Fruit fly (Drosophila melanogaster) whole organism, embryonic: Measurements from ENCODE around the gene alpha-Est9.

Experiments
- Abd-B ChIP-seq: fragments of 200-800 bp; sonication (Bioruptor generic); optimal IDR thresholded peaks from 2 replicates; lab custom pipeline; 2018; ENCODE audit warnings: missing biosample characterization, mild to moderate bottlenecking, missing genetic modification characterization, moderate library complexity
- Antp ChIP-seq: fragments of 200-800 bp; sonication (Bioruptor generic); optimal IDR thresholded peaks from 3 replicates; lab custom pipeline; 2016; ENCODE audit warnings: missing biosample characterization, missing genetic modification characterization
- Asciz ChIP-seq: fragments of 200-800 bp; sonication (Bioruptor generic); optimal IDR thresholded peaks from 2 replicates; lab custom pipeline; 2017; ENCODE audit warnings: missing biosample characterization, mild to moderate bottlenecking, missing genetic modification characterization, missing genetic modification reagents
- CG10147 ChIP-seq: fragments of 200-800 bp; sonication (Bioruptor generic); optimal IDR thresholded peaks from 2 replicates; lab custom pipeline; 2019; ENCODE audit warnings: missing biosample characterization, mild to moderate bottlenecking, missing genetic modification characterization, moderate library complexity
- CG1024 ChIP-seq: fragments of 200-800 bp; sonication (Bioruptor generic); IDR thresholded peaks from 2 replicates; pipeline ENCODE4 v1.3.6; 2022; ENCODE audit warnings: missing biosample characterization, missing genetic modification characterization
- CG10274 ChIP-seq: fragments of 200-800 bp; sonication (Bioruptor generic); optimal IDR thresholded peaks from 3 replicates; lab custom pipeline; 2017; ENCODE audit warnings: missing biosample characterization, mild to moderate bottlenecking, missing genetic modification characterization
- CG10366 ChIP-seq: fragments of 200-800 bp; sonication (Bioruptor generic); IDR thresholded peaks from 2 replicates; pipeline ENCODE4 v1.3.6; 2022; ENCODE audit warnings: missing biosample characterization, missing genetic modification characterization
- CG10565 ChIP-seq: fragments of 200-800 bp; sonication (Bioruptor generic); optimal IDR thresholded peaks from 3 replicates; lab custom pipeline; 2016; ENCODE audit warnings: missing biosample characterization, mild to moderate bottlenecking, missing genetic modification characterization
- CG10979 ChIP-seq: fragments of 200-800 bp; sonication (Bioruptor generic); optimal IDR thresholded peaks from 2 replicates; lab custom pipeline; 2018; ENCODE audit warnings: missing biosample characterization, mild to moderate bottlenecking, missing genetic modification characterization, moderate library complexity
- CG12942 ChIP-seq: fragments of 200-800 bp; sonication (Bioruptor generic); optimal IDR thresholded peaks from 3 replicates; lab custom pipeline; 2016; ENCODE audit warnings: missing biosample characterization, missing genetic modification characterization
- CG14050 ChIP-seq: fragments of 200-800 bp; sonication (Bioruptor generic); IDR thresholded peaks from 3 replicates; pipeline ENCODE4 v1.3.6; 2022; ENCODE audit warnings: missing biosample characterization, missing genetic modification characterization
- CG15011 ChIP-seq: fragments of 200-800 bp; sonication (Bioruptor generic); optimal IDR thresholded peaks from 3 replicates; lab custom pipeline; 2018; ENCODE audit warnings: missing biosample characterization, mild to moderate bottlenecking, missing genetic modification characterization
- CG17568 ChIP-seq: fragments of 200-800 bp; sonication (Bioruptor generic); optimal IDR thresholded peaks from 2 replicates; lab custom pipeline; 2018; ENCODE audit warnings: missing biosample characterization, mild to moderate bottlenecking, missing genetic modification characterization, moderate library complexity
- CG17912 ChIP-seq: fragments of 200-800 bp; sonication (Bioruptor generic); optimal IDR thresholded peaks from 2 replicates; lab custom pipeline; 2018; ENCODE audit warnings: missing biosample characterization, mild to moderate bottlenecking, missing genetic modification characterization
- CG1792 ChIP-seq: fragments of 200-800 bp; sonication (Bioruptor generic); optimal IDR thresholded peaks from 2 replicates; lab custom pipeline; 2016; ENCODE audit warnings: missing biosample characterization, missing genetic modification characterization
- CG1832 ChIP-seq: fragments of 200-800 bp; sonication (Bioruptor generic); optimal IDR thresholded peaks from 2 replicates; lab custom pipeline; 2017; ENCODE audit warnings: missing biosample characterization, mild to moderate bottlenecking, missing genetic modification characterization, inconsistent platforms
- CG18476 ChIP-seq: fragments of 200-800 bp; sonication (Bioruptor generic); optimal IDR thresholded peaks from 2 replicates; lab custom pipeline; 2016; ENCODE audit warnings: missing biosample characterization, mild to moderate bottlenecking, missing genetic modification characterization
- CG18619 ChIP-seq: fragments of 200-800 bp; sonication (Bioruptor generic); optimal IDR thresholded peaks from 3 replicates; lab custom pipeline; 2017; ENCODE audit warnings: missing biosample characterization, mild to moderate bottlenecking, missing genetic modification characterization
- CG3065 ChIP-seq: fragments of 200-800 bp; sonication (Bioruptor generic); optimal IDR thresholded peaks from 2 replicates; lab custom pipeline; 2016; ENCODE audit warnings: missing biosample characterization, missing genetic modification characterization
- CG32772 ChIP-seq: fragments of 200-800 bp; sonication (Bioruptor generic); IDR thresholded peaks from 2 replicates; pipeline ENCODE4 v1.3.6; 2022; ENCODE audit warnings: missing biosample characterization, missing genetic modification characterization
- CG4328 ChIP-seq: fragments of 200-800 bp; sonication (Bioruptor generic); optimal IDR thresholded peaks from 3 replicates; lab custom pipeline; 2017; ENCODE audit warnings: missing biosample characterization, missing genetic modification reagents, missing genetic modification characterization
- CG4617 ChIP-seq: fragments of 200-800 bp; sonication (Bioruptor generic); optimal IDR thresholded peaks from 3 replicates; lab custom pipeline; 2016; ENCODE audit warnings: missing biosample characterization, missing genetic modification characterization, borderline replicate concordance
- CG4820 ChIP-seq: fragments of 200-800 bp; sonication (Bioruptor generic); optimal IDR thresholded peaks from 3 replicates; lab custom pipeline; 2016; ENCODE audit warnings: missing biosample characterization, missing genetic modification characterization
- CG6765 ChIP-seq: fragments of 200-800 bp; sonication (Bioruptor generic); optimal IDR thresholded peaks from 3 replicates; lab custom pipeline; 2017; ENCODE audit warnings: missing biosample characterization, mild to moderate bottlenecking, missing genetic modification characterization
- CG6813 ChIP-seq: fragments of 200-800 bp; sonication (Bioruptor generic); optimal IDR thresholded peaks from 2 replicates; lab custom pipeline; 2017; ENCODE audit warnings: missing biosample characterization, missing genetic modification characterization, mild to moderate bottlenecking, moderate library complexity, missing genetic modification reagents
- CG7271 ChIP-seq: fragments of 200-800 bp; sonication (Bioruptor generic); optimal IDR thresholded peaks from 2 replicates; lab custom pipeline; 2018; ENCODE audit warnings: missing biosample characterization, mild to moderate bottlenecking, missing genetic modification characterization, moderate library complexity
- CG8944 ChIP-seq: fragments of 200-800 bp; sonication (Bioruptor generic); optimal IDR thresholded peaks from 3 replicates; lab custom pipeline; 2016; ENCODE audit warnings: missing biosample characterization, missing genetic modification characterization
- CkIIα-i1 ChIP-seq: fragments of 200-800 bp; sonication (Bioruptor generic); IDR thresholded peaks from 2 replicates; pipeline ENCODE4 v1.3.6; 2022; ENCODE audit warnings: missing biosample characterization, missing genetic modification characterization
- Hmr ChIP-seq: fragments of 200-800 bp; sonication (Bioruptor generic); optimal IDR thresholded peaks from 3 replicates; lab custom pipeline; 2017; ENCODE audit warnings: mild to moderate bottlenecking, missing biosample characterization, missing genetic modification reagents, missing genetic modification characterization
- Rx ChIP-seq: fragments of 200-800 bp; sonication (Bioruptor generic); IDR thresholded peaks from 2 replicates; pipeline ENCODE4 v1.3.6; 2022; ENCODE audit warnings: missing biosample characterization, missing genetic modification characterization
- YL-1 ChIP-seq: fragments of 200-800 bp; sonication (Bioruptor generic); optimal IDR thresholded peaks from 3 replicates; lab custom pipeline; 2017; ENCODE audit warnings: missing biosample characterization, mild to moderate bottlenecking, missing genetic modification characterization
- amos ChIP-seq: fragments of 200-800 bp; sonication (Bioruptor generic); IDR thresholded peaks from 2 replicates; pipeline ENCODE4 v1.3.6; 2022; ENCODE audit warnings: missing biosample characterization, missing genetic modification characterization; ENCODE audit not compliant: partially characterized antibody
- ap ChIP-seq: fragments of 200-800 bp; sonication (Bioruptor generic); IDR thresholded peaks from 2 replicates; pipeline ENCODE4 v1.3.6; 2022; ENCODE audit warnings: missing biosample characterization, missing genetic modification characterization
- ara ChIP-seq: fragments of 200-800 bp; sonication (Bioruptor generic); IDR thresholded peaks from 2 replicates; pipeline ENCODE4 v1.3.6; 2022; ENCODE audit warnings: missing biosample characterization, missing genetic modification characterization
- ase ChIP-seq: fragments of 200-800 bp; sonication (Bioruptor generic); IDR thresholded peaks from 3 replicates; pipeline ENCODE4 v1.3.6; 2022; ENCODE audit warnings: missing biosample characterization, missing genetic modification characterization
- chn ChIP-seq: fragments of 200-800 bp; sonication (Bioruptor generic); optimal IDR thresholded peaks from 2 replicates; lab custom pipeline; 2016; ENCODE audit warnings: missing biosample characterization, missing genetic modification characterization
- ci ChIP-seq: fragments of 200-800 bp; sonication (Bioruptor generic); IDR thresholded peaks from 3 replicates; pipeline ENCODE4 v1.3.6; 2022; ENCODE audit warnings: missing biosample characterization, missing genetic modification characterization
- dati ChIP-seq: fragments of 200-800 bp; sonication (Bioruptor generic); IDR thresholded peaks from 2 replicates; pipeline ENCODE4 v1.3.6; 2022; ENCODE audit warnings: missing biosample characterization, missing genetic modification characterization
- ewg ChIP-seq: fragments of 200-800 bp; sonication (Bioruptor generic); optimal IDR thresholded peaks from 3 replicates; lab custom pipeline; 2017; ENCODE audit warnings: mild to moderate bottlenecking, missing biosample characterization, missing genetic modification reagents, missing genetic modification characterization
- fd96Cb ChIP-seq: fragments of 200-800 bp; sonication (Bioruptor generic); optimal IDR thresholded peaks from 2 replicates; lab custom pipeline; 2018; ENCODE audit warnings: missing biosample characterization, mild to moderate bottlenecking, missing genetic modification characterization, moderate library complexity
- ftz-f1 ChIP-seq: fragments of 200-800 bp; sonication (Bioruptor generic); optimal IDR thresholded peaks from 2 replicates; lab custom pipeline; 2016; ENCODE audit warnings: missing biosample characterization, missing genetic modification characterization
- ham ChIP-seq: fragments of 200-800 bp; sonication (Bioruptor generic); IDR thresholded peaks from 2 replicates; pipeline ENCODE4 v1.3.6; 2022; ENCODE audit warnings: missing biosample characterization, missing genetic modification characterization
- hb ChIP-seq: fragments of 200-800 bp; sonication (Bioruptor generic); IDR thresholded peaks from 3 replicates; pipeline ENCODE4 v1.3.6; 2022; ENCODE audit warnings: missing biosample characterization, missing genetic modification characterization; ENCODE audit not compliant: partially characterized antibody
- kay ChIP-seq: fragments of 200-800 bp; sonication (Bioruptor generic); optimal IDR thresholded peaks from 2 replicates; lab custom pipeline; 2016; ENCODE audit warnings: missing biosample characterization, missing genetic modification characterization
- nerfin-1 ChIP-seq: fragments of 200-800 bp; sonication (Bioruptor generic); optimal IDR thresholded peaks from 3 replicates; lab custom pipeline; 2019; ENCODE audit warnings: missing biosample characterization, mild to moderate bottlenecking, missing genetic modification characterization, moderate library complexity
- ro ChIP-seq: fragments of 200-800 bp; sonication (Bioruptor generic); IDR thresholded peaks from 2 replicates; pipeline ENCODE4 v1.3.6; 2022; ENCODE audit warnings: missing biosample characterization, missing genetic modification characterization
- sim ChIP-seq: fragments of 200-800 bp; sonication (Bioruptor generic); IDR thresholded peaks from 2 replicates; pipeline ENCODE4 v1.3.6; 2022; ENCODE audit warnings: missing biosample characterization, missing genetic modification characterization
- slp2 ChIP-seq: fragments of 200-800 bp; sonication (Bioruptor generic); optimal IDR thresholded peaks from 2 replicates; lab custom pipeline; 2016; ENCODE audit warnings: missing biosample characterization, missing genetic modification characterization
- vvl ChIP-seq: fragments of 200-800 bp; sonication (Bioruptor generic); IDR thresholded peaks from 2 replicates; pipeline ENCODE4 v1.3.6; 2022; ENCODE audit warnings: missing biosample characterization, missing genetic modification characterization
- zen ChIP-seq: fragments of 200-800 bp; sonication (Bioruptor generic); optimal IDR thresholded peaks from 3 replicates; lab custom pipeline; 2018; ENCODE audit warnings: missing biosample characterization, mild to moderate bottlenecking, missing genetic modification characterization, moderate library complexity

The alpha-Est9 gene

DNA sequence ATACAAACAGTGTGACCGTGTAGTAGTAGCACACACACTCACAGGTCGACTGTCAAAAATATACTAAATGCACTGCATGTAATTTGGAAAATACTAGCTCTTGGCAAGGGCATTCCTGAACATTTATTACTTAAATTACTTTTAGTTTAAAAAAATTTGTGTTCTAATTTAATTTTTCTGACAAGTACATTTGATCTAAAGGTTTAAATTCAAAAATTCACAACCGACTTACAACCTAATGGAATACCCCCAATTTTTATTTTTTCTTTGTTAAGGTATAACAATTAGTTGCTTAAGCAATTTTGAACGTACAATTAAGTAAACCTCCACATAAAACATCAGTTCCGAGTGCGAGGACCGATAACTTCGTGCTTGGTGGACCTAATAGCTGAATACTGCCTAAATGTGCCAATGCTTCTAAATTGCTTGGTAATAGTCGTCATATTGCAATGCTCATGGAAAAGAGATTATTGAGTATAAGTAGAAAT is 31.1 kb downstream of the alpha-Est9 start, which contains the start of gene CG1142 (continued):
- TF ChIP-seq ci (GFP tag; lab: Robert Waterston, UW): peak; percentile 99
- TF ChIP-seq CkIIα-i1: peak; percentile 94
- no peak for TF ChIP-seq CG1832
- TF ChIP-seq CG10274 (GFP tag; lab: Kevin White, UChicago): peak; percentile 85
- TF ChIP-seq CG1792 (GFP tag; lab: Kevin White, UChicago): peak; percentile 94
- TF ChIP-seq CG18476 (GFP tag; lab: Kevin White, UChicago): peak; percentile 96
- TF ChIP-seq ap (GFP tag; lab: Robert Waterston, UW): peak; percentile 99
- TF ChIP-seq sim: peak; percentile 99
- TF ChIP-seq vvl (GFP tag; lab: Robert Waterston, UW): peak; percentile 99
- peak; percentile 98 for TF ChIP-seq CG14050 (GFP tag; lab: Robert Waterston, UW)
- peak; percentile 95 for TF ChIP-seq kay (GFP tag; lab: Kevin White, UChicago)
- TF ChIP-seq CG4328 (GFP tag; lab: Kevin White, UChicago): peak; percentile 95
- TF ChIP-seq CG17568 (GFP tag; lab: Kevin White, UChicago): peak; percentile 96
- peak; percentile 95 for TF ChIP-seq CG6813 (GFP tag; lab: Kevin White, UChicago)
- TF ChIP-seq YL-1 (GFP tag; lab: Kevin White, UChicago): peak; percentile 97
- peak; percentile 98 for TF ChIP-seq nerfin-1 (tag; lab: Kevin White, UChicago)
- TF ChIP-seq Antp (GFP tag; lab: Kevin White, UChicago): peak; percentile 93
- peak; percentile 98 for TF ChIP-seq Rx
- TF ChIP-seq ham (GFP tag; lab: Robert Waterston, UW): peak; percentile 95
- peak; percentile 99 for TF ChIP-seq fd96Cb (tag; lab: Kevin White, UChicago)
- peak; percentile 97 for TF ChIP-seq CG32772 (GFP tag; lab: Robert Waterston, UW)
- peak; percentile 98 for TF ChIP-seq Abd-B (GFP tag; lab: Kevin White, UChicago)
- peak; percentile 98 for TF ChIP-seq ase (GFP tag; lab: Robert Waterston, UW)
- peak; percentile 98 for TF ChIP-seq CG10366 (GFP tag; lab: Robert Waterston, UW)
- TF ChIP-seq CG4617 (GFP tag; lab: Kevin White, UChicago): peak; percentile 93
- peak; percentile 98 for TF ChIP-seq CG15011 (GFP tag; lab: Kevin White, UChicago)
- TF ChIP-seq CG1024 (GFP tag; lab: Robert Waterston, UW): peak; percentile 97
- peak; percentile 97 for TF ChIP-seq Asciz (GFP tag; lab: Kevin White, UChicago)
- TF ChIP-seq Hmr: peak; percentile 98
- TF ChIP-seq CG17912 (GFP tag; lab: Kevin White, UChicago): peak; percentile 96
- peak; percentile 94 for TF ChIP-seq CG8944 (GFP tag; lab: Kevin White, UChicago)
- peak; percentile 99 for TF ChIP-seq CG10147 (GFP tag; lab: Kevin White, UChicago)
- TF ChIP-seq slp2 (GFP tag; lab: Kevin White, UChicago): peak; percentile 94
- TF ChIP-seq amos (GFP tag; lab: Robert Waterston, UW): peak; percentile 14; the same call in 1 of the 2 replicates
- peak; percentile 96 for TF ChIP-seq CG18619 (GFP tag; lab: Kevin White, UChicago)
- peak; percentile 100 for TF ChIP-seq CG7271 (tag; lab: Kevin White, UChicago)
- peak; percentile 99 for TF ChIP-seq CG10979 (tag; lab: Kevin White, UChicago)
- TF ChIP-seq CG6765 (GFP tag; lab: Kevin White, UChicago): peak; percentile 96
- TF ChIP-seq ewg (GFP tag; lab: Kevin White, UChicago): peak; percentile 94
- TF ChIP-seq CG10565 (GFP tag; lab: Kevin White, UChicago): peak; percentile 95
- TF ChIP-seq ro: peak; percentile 94
- TF ChIP-seq hb (GFP tag; lab: Robert Waterston, UW): no peak
- peak; percentile 98 for TF ChIP-seq CG4820
- peak; percentile 97 for TF ChIP-seq CG12942 (GFP tag; lab: Kevin White, UChicago)
- peak; percentile 53 for TF ChIP-seq ftz-f1
- peak; percentile 100 for TF ChIP-seq zen
- TF ChIP-seq ara (GFP tag; lab: Robert Waterston, UW): peak; percentile 99
- TF ChIP-seq chn (GFP tag; lab: Kevin White, UChicago): peak; percentile 95
- TF ChIP-seq dati (GFP tag; lab: Robert Waterston, UW): peak; percentile 97
- TF ChIP-seq CG3065 (GFP tag; lab: Kevin White, UChicago): peak; percentile 97
